Worm (Caenorhabditis elegans): Measurements from ENCODE around the gene B0280.11.

DNA sequence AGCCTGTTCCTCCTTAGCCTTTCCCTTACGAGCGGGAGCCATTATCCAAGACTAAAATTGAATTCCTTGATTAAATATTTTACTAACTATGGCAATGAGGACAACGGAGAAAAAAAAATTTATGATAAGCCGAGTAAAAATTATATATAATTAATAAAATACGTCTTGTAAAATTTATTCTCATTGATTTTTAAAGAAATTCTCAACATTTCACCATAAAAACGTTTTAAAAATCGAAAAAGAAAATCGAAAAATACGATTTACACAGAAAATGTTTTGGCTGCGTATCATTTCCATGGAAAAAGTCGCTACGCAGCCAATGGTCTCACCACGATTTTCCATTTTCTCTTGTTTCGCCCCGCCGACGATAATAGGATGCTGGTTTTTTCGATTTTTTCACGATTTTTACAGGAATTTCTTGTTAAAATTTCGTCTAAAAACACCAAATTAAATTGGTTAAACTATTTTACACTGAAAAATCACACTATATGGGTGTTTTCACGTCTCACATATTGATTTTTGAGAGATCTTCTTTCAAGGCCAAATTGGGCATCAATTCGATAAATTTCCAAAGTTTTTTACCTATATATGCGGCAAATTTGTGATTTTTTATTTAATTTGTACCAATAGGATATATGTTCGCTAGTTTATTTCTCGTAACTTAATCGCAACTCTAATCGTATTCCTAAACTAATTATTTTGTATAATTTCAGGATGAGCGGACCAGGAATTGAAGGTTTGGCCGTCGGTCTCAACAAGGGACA is 41.6 kb upstream of the B0280.11 start, which contains the start of the genes rps-14 and rpl-36:
- no peak for TF ChIP-seq ama-1 (optimal IDR thresholded peaks at IDR 0.05)
- no peak for TF ChIP-seq syd-9 (tag; optimal IDR thresholded peaks at IDR 0.05)
- no peak for TF ChIP-seq unc-55 (GFP tag; optimal IDR thresholded peaks at IDR 0.05)
- no peak for TF ChIP-seq dmd-4 (tag; optimal IDR thresholded peaks at IDR 0.05; ENCODE audit: borderline replicate concordance)
- TF ChIP-seq pag-3 (tag; optimal IDR thresholded peaks at IDR 0.05; ENCODE audit: borderline replicate concordance): no peak
- no peak for TF ChIP-seq tbx-7 (tag; optimal IDR thresholded peaks at IDR 0.05)
- no peak for TF ChIP-seq pha-4 (tag; optimal IDR thresholded peaks at IDR 0.05)
- no peak for TF ChIP-seq lin-11 (tag; optimal IDR thresholded peaks at IDR 0.05)
- TF ChIP-seq madf-2 (tag; optimal IDR thresholded peaks at IDR 0.05): no peak

All from whole organism, late embryonic.